Fruit fly (Drosophila melanogaster): ENCODE data around the gene CG5282.
A peak's percentile ranks its signal among the peaks of the same experiment; 100 is the strongest.

The CG5282 gene

dm6 chr3L:20471499-20472313, 45.8 kb upstream of the CG5282 start (continued):
- TF ChIP-seq zen2 (GFP tag; IDR thresholded peaks at IDR 0.05; ENCODE audit: partially characterized antibody) (no peak), Ptx1 (GFP tag; IDR thresholded peaks at IDR 0.05) (peak; percentile 35; the same call in 1 of the 2 replicates), CG11504 (tag; optimal IDR thresholded peaks at IDR 0.05) (peak; percentile 47), sima (GFP tag; optimal IDR thresholded peaks at IDR 0.05) (no peak), ems (GFP tag; optimal IDR thresholded peaks at IDR 0.05) (peak; percentile 60), CG8290 (GFP tag; optimal IDR thresholded peaks at IDR 0.05) (peak; percentile 59), CG8290 (tag; optimal IDR thresholded peaks at IDR 0.05) (peak in 1 of 2 experiments; percentile 87), nau (GFP tag; optimal IDR thresholded peaks at IDR 0.05) (peak; percentile 80), tio (GFP tag; optimal IDR thresholded peaks at IDR 0.05) (peak; percentile 17), Hmr (GFP tag; optimal IDR thresholded peaks at IDR 0.05) (peak; percentile 67), CG10431 (GFP tag; optimal IDR thresholded peaks at IDR 0.05) (no peak), CG2712 (tag; optimal IDR thresholded peaks at IDR 0.05) (peak; percentile 28), CG4328 (GFP tag; optimal IDR thresholded peaks at IDR 0.05) (peak; percentile 31), CG3847 (GFP tag; IDR thresholded peaks at IDR 0.05) (no peak; the same call in 1 of the 2 replicates), CG10209 (GFP tag; optimal IDR thresholded peaks at IDR 0.05) (peak; percentile 76), lola (GFP tag; optimal IDR thresholded peaks at IDR 0.05) (peak in 1 of 3 experiments; percentile 49), CG31365 (tag; optimal IDR thresholded peaks at IDR 0.05) (peak; percentile 71), CG2120 (GFP tag; optimal IDR thresholded peaks at IDR 0.05) (peak; percentile 31), CG17612 (GFP tag; IDR thresholded peaks at IDR 0.05) (no peak), Med (GFP tag) (peak; percentile 96), CG2116 (GFP tag; optimal IDR thresholded peaks at IDR 0.05) (peak; percentile 54), ftz-f1 (GFP tag; optimal IDR thresholded peaks at IDR 0.05) (peak; percentile 64), Ravus (GFP tag; IDR thresholded peaks at IDR 0.05) (no peak), slbo (GFP tag; IDR thresholded peaks at IDR 0.05) (peak; percentile 29; the same call in 1 of the 2 replicates), slou (GFP tag; optimal IDR thresholded peaks at IDR 0.05) (peak; percentile 40), CG11695 (GFP tag; IDR thresholded peaks at IDR 0.05) (peak; percentile 49; the same call in 2 of the 3 replicates), onecut (GFP tag; IDR thresholded peaks at IDR 0.05) (peak; percentile 68), Nf-YC (tag; optimal IDR thresholded peaks at IDR 0.05) (no peak), gsb-n (tag; optimal IDR thresholded peaks at IDR 0.05) (peak; percentile 34), CG4617 (GFP tag; optimal IDR thresholded peaks at IDR 0.05; ENCODE audit: borderline replicate concordance) (peak; percentile 15), ERR (GFP tag; optimal IDR thresholded peaks at IDR 0.05) (peak; percentile 50), sim (GFP tag; IDR thresholded peaks at IDR 0.05) (no peak), CHES-1-like (GFP tag; optimal IDR thresholded peaks at IDR 0.05) (peak; percentile 53), Pdp1 (GFP tag; optimal IDR thresholded peaks at IDR 0.05) (peak; percentile 20 to 61), Awh (GFP tag; IDR thresholded peaks at IDR 0.05) (peak; percentile 52; the same call in 1 of the 2 replicates), CG6854 (GFP tag; optimal IDR thresholded peaks at IDR 0.05) (peak; percentile 55), CG2875 (GFP tag; optimal IDR thresholded peaks at IDR 0.05) (peak; percentile 79), CG13894 (tag; optimal IDR thresholded peaks at IDR 0.05) (peak; percentile 12), usp (GFP tag; optimal IDR thresholded peaks at IDR 0.05) (no peak), CG4854 (GFP tag; optimal IDR thresholded peaks at IDR 0.05) (peak; percentile 48), CG6254 (GFP tag; optimal IDR thresholded peaks at IDR 0.05) (no peak), Mes4 (GFP tag; optimal IDR thresholded peaks at IDR 0.05) (peak; percentile 68), Drgx (GFP tag; IDR thresholded peaks at IDR 0.05) (0 out of 2 replicates have a peak, but pooled peaks have one; percentile 22), kay (GFP tag; optimal IDR thresholded peaks at IDR 0.05) (peak; percentile 17), Ets65A (GFP tag) (peak; percentile 47), tap (tag; optimal IDR thresholded peaks at IDR 0.05) (peak; percentile 12), kah (GFP tag; optimal IDR thresholded peaks at IDR 0.05) (peak; percentile 8), CG14710 (tag; optimal IDR thresholded peaks at IDR 0.05) (peak; percentile 16), gro (GFP tag; optimal IDR thresholded peaks at IDR 0.05) (peak; percentile 21)

Measured in whole organism, embryonic.